Fruit fly (Drosophila melanogaster) whole organism, prepupa: ENCODE results near the gene inaF-B.

ENCODE experiments used
- CG10631 ChIP-seq: fragments of 200-800 bp; sonication (Bioruptor generic); optimal IDR thresholded peaks from 2 replicates; lab custom pipeline; 2016; ENCODE audit warnings: missing biosample characterization, missing genetic modification characterization
- CG10669 ChIP-seq: fragments of 200-800 bp; sonication (Bioruptor generic); optimal IDR thresholded peaks from 3 replicates; lab custom pipeline; 2018; ENCODE audit warnings: missing biosample characterization, mild to moderate bottlenecking, missing genetic modification characterization, moderate library complexity
- CG11762 ChIP-seq: fragments of 200-800 bp; sonication (Bioruptor generic); optimal IDR thresholded peaks from 3 replicates; lab custom pipeline; 2016; ENCODE audit warnings: missing biosample characterization, missing genetic modification characterization; ENCODE audit not compliant: insufficient read depth
- CG15336 ChIP-seq: fragments of 200-800 bp; sonication (Bioruptor generic); IDR thresholded peaks from 2 replicates; pipeline ENCODE4 v1.3.6; 2022; ENCODE audit warnings: missing biosample characterization, missing genetic modification characterization
- CG1621 ChIP-seq: fragments of 200-800 bp; sonication (Bioruptor generic); optimal IDR thresholded peaks from 3 replicates; lab custom pipeline; 2018; ENCODE audit warnings: missing biosample characterization, mild to moderate bottlenecking, missing genetic modification characterization
- CG16779 ChIP-seq: fragments of 200-800 bp; sonication (Bioruptor generic); optimal IDR thresholded peaks from 3 replicates; lab custom pipeline; 2017; ENCODE audit warnings: missing biosample characterization, mild to moderate bottlenecking, missing genetic modification characterization
- CG32006 ChIP-seq: fragments of 200-800 bp; sonication (Bioruptor generic); optimal IDR thresholded peaks from 3 replicates; lab custom pipeline; 2017; ENCODE audit warnings: missing biosample characterization, mild to moderate bottlenecking, missing genetic modification characterization
- CG34406 ChIP-seq: fragments of 200-800 bp; sonication (Bioruptor generic); optimal IDR thresholded peaks from 3 replicates; lab custom pipeline; 2016; ENCODE audit warnings: missing biosample characterization, missing genetic modification characterization
- CG3919 ChIP-seq: fragments of 200-800 bp; sonication (Bioruptor generic); optimal IDR thresholded peaks from 3 replicates; lab custom pipeline; 2016; ENCODE audit warnings: missing biosample characterization, missing genetic modification characterization
- CG4318 ChIP-seq: fragments of 200-800 bp; sonication (Bioruptor generic); optimal IDR thresholded peaks from 3 replicates; lab custom pipeline; 2017; ENCODE audit warnings: missing biosample characterization, mild to moderate bottlenecking, missing genetic modification characterization
- CG6163 ChIP-seq: fragments of 200-800 bp; sonication (Bioruptor generic); IDR thresholded peaks from 3 replicates; pipeline ENCODE4 v1.3.6; 2022; ENCODE audit warnings: missing biosample characterization, missing genetic modification characterization
- CG6276 ChIP-seq: fragments of 200-800 bp; sonication (Bioruptor generic); optimal IDR thresholded peaks from 2 replicates; lab custom pipeline; 2017; ENCODE audit warnings: missing biosample characterization, mild to moderate bottlenecking, missing genetic modification characterization
- CG6792 ChIP-seq: fragments of 200-800 bp; sonication (Bioruptor generic); optimal IDR thresholded peaks from 3 replicates; lab custom pipeline; 2016; ENCODE audit warnings: missing biosample characterization, missing genetic modification characterization
- CG6854 ChIP-seq: fragments of 200-800 bp; sonication (Bioruptor generic); optimal IDR thresholded peaks from 2 replicates; lab custom pipeline; 2017; ENCODE audit warnings: missing biosample characterization, mild to moderate bottlenecking, missing genetic modification characterization
- CG8119 ChIP-seq: fragments of 200-800 bp; sonication (Bioruptor generic); IDR thresholded peaks from 3 replicates; pipeline ENCODE4 v1.3.6; 2022; ENCODE audit warnings: missing biosample characterization, missing genetic modification characterization
- CG8319 ChIP-seq: fragments of 200-800 bp; sonication (Bioruptor generic); optimal IDR thresholded peaks from 3 replicates; lab custom pipeline; 2016; ENCODE audit warnings: missing biosample characterization, missing genetic modification characterization
- Eip75B ChIP-seq: fragments of 200-800 bp; sonication (Bioruptor generic); optimal IDR thresholded peaks from 3 replicates; lab custom pipeline; 2016; ENCODE audit warnings: missing biosample characterization, missing genetic modification characterization
- Eip78C ChIP-seq: fragments of 200-800 bp; sonication (Bioruptor generic); peaks from one replicate; lab custom pipeline; 2016; ENCODE audit warnings: missing biosample characterization, missing genetic modification characterization
- Eip93F ChIP-seq: fragments of 200-800 bp; sonication (Bioruptor generic); optimal IDR thresholded peaks from 2 replicates; lab custom pipeline; 2016; ENCODE audit warnings: missing biosample characterization, mild to moderate bottlenecking, missing genetic modification characterization
- Ets96B ChIP-seq: fragments of 200-800 bp; optimal IDR thresholded peaks from 2 replicates; lab custom pipeline; 2019; ENCODE audit warnings: missing biosample characterization, mild to moderate bottlenecking, missing genetic modification characterization, moderate library complexity
- Gug ChIP-seq: fragments of 200-800 bp; sonication (Bioruptor generic); IDR thresholded peaks from 2 replicates; pipeline ENCODE4 v1.3.6; 2022; ENCODE audit warnings: missing biosample characterization, missing genetic modification characterization
- Hr4 ChIP-seq: fragments of 200-800 bp; sonication (Bioruptor generic); optimal IDR thresholded peaks from 3 replicates; lab custom pipeline; 2016; ENCODE audit warnings: missing biosample characterization, missing genetic modification characterization
- Lpt ChIP-seq: fragments of 200-800 bp; sonication (Bioruptor generic); optimal IDR thresholded peaks from 3 replicates; lab custom pipeline; 2016; ENCODE audit warnings: missing biosample characterization, missing genetic modification characterization
- Sox102F ChIP-seq: fragments of 200-800 bp; sonication (Bioruptor generic); optimal IDR thresholded peaks from 2 replicates; lab custom pipeline; 2016; ENCODE audit warnings: missing biosample characterization, mild to moderate bottlenecking, missing genetic modification characterization
- Sox15 ChIP-seq: fragments of 200-800 bp; sonication (Bioruptor generic); optimal IDR thresholded peaks from 3 replicates; lab custom pipeline; 2016; ENCODE audit warnings: missing biosample characterization, missing genetic modification characterization
- achi ChIP-seq: fragments of 200-800 bp; sonication (Bioruptor generic); optimal IDR thresholded peaks from 3 replicates; lab custom pipeline; 2016; ENCODE audit warnings: missing biosample characterization, missing genetic modification characterization
- acj6 ChIP-seq: fragments of 200-800 bp; sonication (Bioruptor generic); optimal IDR thresholded peaks from 3 replicates; lab custom pipeline; 2016; ENCODE audit warnings: missing biosample characterization, missing genetic modification characterization
- cyc ChIP-seq: fragments of 200-800 bp; sonication (Bioruptor generic); optimal IDR thresholded peaks from 3 replicates; lab custom pipeline; 2016; ENCODE audit warnings: missing biosample characterization, missing genetic modification characterization
- dsx ChIP-seq: fragments of 200-800 bp; optimal IDR thresholded peaks from 3 replicates; lab custom pipeline; 2019; ENCODE audit warnings: missing biosample characterization, mild to moderate bottlenecking, missing genetic modification characterization, moderate library complexity; ENCODE audit not compliant: poor library complexity, severe bottlenecking
- eg ChIP-seq: fragments of 200-800 bp; sonication (Bioruptor generic); IDR thresholded peaks from 3 replicates; pipeline ENCODE4 v1.3.6; 2022; ENCODE audit warnings: missing biosample characterization, missing genetic modification characterization
- esn ChIP-seq: fragments of 200-800 bp; sonication (Bioruptor generic); optimal IDR thresholded peaks from 2 replicates; lab custom pipeline; 2016; ENCODE audit warnings: missing biosample characterization, mild to moderate bottlenecking, missing genetic modification characterization, moderate library complexity
- net ChIP-seq: fragments of 200-800 bp; sonication (Bioruptor generic); optimal IDR thresholded peaks from 3 replicates; lab custom pipeline; 2016; ENCODE audit warnings: missing biosample characterization, missing genetic modification characterization
- pdm3 ChIP-seq: fragments of 200-800 bp; sonication (Bioruptor generic); optimal IDR thresholded peaks from 3 replicates; lab custom pipeline; 2016; ENCODE audit warnings: missing biosample characterization, missing genetic modification characterization
- ss ChIP-seq, 2 experiments: fragments of 200-800 bp; sonication (Bioruptor generic); optimal IDR thresholded peaks; 2 replicates in 1 of 2; 3 replicates in 1 of 2; lab custom pipeline; 2017 to 2018; ENCODE audit warnings: mild to moderate bottlenecking in 2 of 2, missing biosample characterization in 2 of 2, missing genetic modification characterization in 2 of 2, moderate library complexity in 1 of 2
- svp ChIP-seq: fragments of 200-800 bp; sonication (Bioruptor generic); peaks from one replicate; lab custom pipeline; 2016; ENCODE audit warnings: missing biosample characterization, missing genetic modification characterization
- topi ChIP-seq: fragments of 200-800 bp; sonication (Bioruptor generic); optimal IDR thresholded peaks from 3 replicates; lab custom pipeline; 2016; ENCODE audit warnings: missing biosample characterization, missing genetic modification characterization

The inaF-B gene

DNA sequence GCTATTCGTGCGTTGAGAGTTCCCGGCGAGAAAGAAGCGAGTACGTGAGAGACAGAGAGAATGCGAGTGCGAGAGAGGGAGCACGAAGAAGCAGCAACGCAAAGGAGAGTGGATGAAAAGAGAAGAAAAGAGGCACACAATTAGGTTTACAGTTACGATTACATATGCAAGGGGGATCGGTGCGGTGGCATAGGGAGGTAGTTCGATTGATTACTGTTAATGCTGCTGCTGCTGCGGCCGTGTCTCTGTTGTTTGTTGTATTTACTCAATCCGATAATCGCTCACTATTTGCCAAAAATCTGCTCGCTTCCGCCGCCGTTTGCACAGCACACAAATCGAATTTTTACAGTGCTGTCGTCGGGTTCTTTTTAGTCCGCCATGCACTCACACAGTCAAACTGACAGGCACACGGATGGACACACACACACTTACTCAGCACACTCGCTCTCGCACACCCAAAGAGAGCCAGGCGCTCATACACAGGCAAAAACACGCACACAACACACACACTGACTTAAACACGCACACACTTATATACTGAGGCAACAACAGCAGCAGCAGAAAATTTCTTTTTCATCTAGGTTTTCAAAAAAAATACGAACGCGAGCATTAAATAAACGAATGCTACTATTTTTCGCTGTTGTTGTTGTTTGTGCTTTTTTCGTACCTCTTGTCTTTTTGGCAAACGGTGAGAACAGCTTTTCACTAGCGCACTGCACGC lies 18.6 kb downstream of the inaF-B start (continued):
- TF ChIP-seq Hr4 (GFP tag; lab: Kevin White, UChicago) (no peak), ss (GFP tag; optimal IDR thresholded peaks at IDR 0.05; lab: Kevin White, UChicago) (peak; percentile 66 to 87)

DNA sequence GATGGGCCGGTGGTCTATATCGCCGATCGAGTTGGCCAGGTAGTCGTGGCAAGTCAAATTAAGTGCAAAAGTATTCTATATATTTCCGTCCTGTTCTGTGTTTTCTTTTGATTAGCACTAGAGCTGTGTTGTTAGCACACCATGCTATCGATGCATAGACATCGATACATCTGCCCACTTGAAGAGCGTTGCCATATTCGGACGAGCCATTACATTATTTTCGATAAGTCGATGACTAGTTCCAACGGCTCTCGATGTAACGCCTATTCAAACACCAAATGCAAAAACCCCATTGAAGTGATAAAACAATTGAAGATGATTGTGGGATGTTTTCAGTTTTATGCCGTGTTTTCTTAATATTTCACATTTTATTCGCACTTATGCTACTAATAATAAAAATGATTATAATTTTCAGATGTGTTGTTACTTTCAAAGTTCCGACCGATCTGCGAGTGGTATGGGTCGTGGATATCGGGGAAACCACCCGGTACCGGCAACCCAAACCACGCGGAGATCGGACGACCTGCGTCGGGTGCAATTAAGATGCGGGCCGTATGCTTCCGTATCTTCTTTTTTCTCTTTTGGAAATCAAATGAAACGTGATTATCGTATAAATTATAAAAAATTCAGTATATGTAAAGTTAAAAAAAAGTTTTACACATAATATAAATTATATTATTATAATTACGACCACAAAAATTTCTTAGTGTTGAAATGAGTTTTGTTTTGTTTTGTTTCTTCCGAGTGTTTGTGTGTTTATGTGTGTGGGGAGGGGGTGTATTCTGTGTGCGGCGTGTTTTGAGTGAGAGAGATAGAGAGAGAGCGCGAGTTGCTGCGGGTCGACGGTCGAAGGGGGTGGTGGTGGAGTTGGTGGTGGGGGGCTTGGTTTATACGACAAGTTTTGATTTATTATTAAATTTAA lies 22.5 kb downstream of the inaF-B start, which contains the start of gene FucT6:
TSS of gene FucT6 (minus strand) at position 153 of the 922 bp plus-strand sequence.
- TF ChIP-seq dsx (GFP tag; lab: Kevin White, UChicago) (peak; percentile 20), CG8319 (GFP tag; lab: Kevin White, UChicago) (no peak), CG1621 (tag; lab: Kevin White, UChicago) (peak; percentile 0), CG6276 (peak; percentile 66), CG4318 (GFP tag; lab: Kevin White, UChicago) (no peak), Sox15 (GFP tag; lab: Kevin White, UChicago) (no peak), CG6854 (GFP tag; lab: Kevin White, UChicago) (no peak), topi (GFP tag; lab: Kevin White, UChicago) (no peak), achi (GFP tag; lab: Kevin White, UChicago) (peak; percentile 7), CG10631 (GFP tag; lab: Kevin White, UChicago) (no peak), CG32006 (no peak), net (peak; percentile 21), CG3919 (GFP tag; lab: Kevin White, UChicago) (peak; percentile 17), CG15336 (GFP tag; lab: Robert Waterston, UW) (peak; percentile 72), Eip78C (GFP tag; lab: Kevin White, UChicago) (peak; percentile 77), CG34406 (GFP tag; lab: Kevin White, UChicago) (peak; percentile 18), esn (GFP tag; lab: Kevin White, UChicago) (peak; percentile 6), Sox102F (GFP tag; lab: Kevin White, UChicago) (peak; percentile 21), CG10669 (GFP tag; lab: Kevin White, UChicago) (no peak), acj6 (GFP tag; lab: Kevin White, UChicago) (no peak), CG11762 (GFP tag; lab: Kevin White, UChicago) (no peak), CG6163 (GFP tag; lab: Robert Waterston, UW) (peak; percentile 78), pdm3 (no peak), Gug (GFP tag; lab: Robert Waterston, UW) (0 out of 2 replicates have a peak, but pooled peaks have one; percentile 8), eg (GFP tag; lab: Robert Waterston, UW) (peak; percentile 76; the same call in 2 of the 3 replicates), svp (GFP tag; lab: Kevin White, UChicago) (peak; percentile 61), CG8119 (peak; percentile 61; the same call in 2 of the 3 replicates), CG16779 (tag; lab: Kevin White, UChicago) (peak; percentile 38), Eip75B (GFP tag; lab: Kevin White, UChicago) (no peak), ss (GFP tag; optimal IDR thresholded peaks at IDR 0.05; lab: Kevin White, UChicago) (peak; percentile 47 to 54), CG6792 (no peak), cyc (GFP tag; lab: Kevin White, UChicago) (no peak), Eip93F (GFP tag; lab: Kevin White, UChicago) (peak; percentile 19), Ets96B (tag; lab: Kevin White, UChicago) (peak; percentile 16), Lpt (no peak)
